Fruit fly (Drosophila melanogaster): ENCODE data around the gene CG11109.

The CG11109 gene

dm6 chr3L:22868070-22868469 is 3.9 kb upstream of the CG11109 start, which contains the start of gene EMC4 (continued):
- no peak for TF ChIP-seq CG10669 (GFP tag; optimal IDR thresholded peaks at IDR 0.05)
- no peak for TF ChIP-seq Sox15 (GFP tag; optimal IDR thresholded peaks at IDR 0.05)
- no peak for TF ChIP-seq dsx (GFP tag; optimal IDR thresholded peaks at IDR 0.05; ENCODE audit: poor library complexity, severe bottlenecking)
- TF ChIP-seq Blimp-1 (GFP tag; optimal IDR thresholded peaks at IDR 0.05), result no peak
- peak; percentile 11 for TF ChIP-seq CG10631 (GFP tag; optimal IDR thresholded peaks at IDR 0.05)
- TF ChIP-seq achi (GFP tag; optimal IDR thresholded peaks at IDR 0.05), result peak; percentile 90
- no peak for TF ChIP-seq net (GFP tag; optimal IDR thresholded peaks at IDR 0.05)
- TF ChIP-seq CG6854 (GFP tag; optimal IDR thresholded peaks at IDR 0.05), result no peak
- no peak for TF ChIP-seq Lpt (GFP tag; optimal IDR thresholded peaks at IDR 0.05)
- peak; percentile 84 for TF ChIP-seq Eip78C (GFP tag)
- no peak for TF ChIP-seq CG15336 (GFP tag; IDR thresholded peaks at IDR 0.05)
- TF ChIP-seq CG34406 (GFP tag; optimal IDR thresholded peaks at IDR 0.05), result no peak
- TF ChIP-seq CG6276 (GFP tag; optimal IDR thresholded peaks at IDR 0.05), result no peak

- TF ChIP-seq CG6276 (GFP tag; optimal IDR thresholded peaks at IDR 0.05) (no peak), vri (GFP tag; optimal IDR thresholded peaks at IDR 0.05) (peak; percentile 71)
These were observed 1.6 kb upstream of the CG11109 start for dm6 chr3L:22870378-22870777.

- TF ChIP-seq Sox102F (GFP tag; optimal IDR thresholded peaks at IDR 0.05), result no peak
- no peak for TF ChIP-seq Eip93F (GFP tag; optimal IDR thresholded peaks at IDR 0.05)
- no peak for TF ChIP-seq CG16779 (tag; optimal IDR thresholded peaks at IDR 0.05)
- TF ChIP-seq CG15336 (GFP tag; IDR thresholded peaks at IDR 0.05), result no peak
- no peak for TF ChIP-seq OdsH (GFP tag; optimal IDR thresholded peaks at IDR 0.05)
- peak; percentile 27 for TF ChIP-seq CG1621 (tag; optimal IDR thresholded peaks at IDR 0.05)
- TF ChIP-seq fd59A (GFP tag; optimal IDR thresholded peaks at IDR 0.05), result no peak
- TF ChIP-seq CG3032 (tag; optimal IDR thresholded peaks at IDR 0.05), result peak; percentile 2
- no peak for TF ChIP-seq Hr38 (GFP tag; optimal IDR thresholded peaks at IDR 0.05)
- 0 out of 3 replicates have a peak, but pooled peaks have one; percentile 34 for TF ChIP-seq CG8119 (GFP tag; IDR thresholded peaks at IDR 0.05)
- no peak for TF ChIP-seq CG11902 (GFP tag; optimal IDR thresholded peaks at IDR 0.05)
- TF ChIP-seq Met (GFP tag; optimal IDR thresholded peaks at IDR 0.05), result no peak
- no peak for TF ChIP-seq cyc (GFP tag; optimal IDR thresholded peaks at IDR 0.05)
- no peak for TF ChIP-seq Lpt (GFP tag; optimal IDR thresholded peaks at IDR 0.05)
- TF ChIP-seq acj6 (GFP tag; optimal IDR thresholded peaks at IDR 0.05), result no peak
- no peak for TF ChIP-seq lz (GFP tag; optimal IDR thresholded peaks at IDR 0.05)
- no peak for TF ChIP-seq pdm3 (GFP tag; optimal IDR thresholded peaks at IDR 0.05)
- no peak for TF ChIP-seq net (GFP tag; optimal IDR thresholded peaks at IDR 0.05)
- no peak for TF ChIP-seq fd85E (GFP tag; optimal IDR thresholded peaks at IDR 0.05)
- no peak for TF ChIP-seq CG8319 (GFP tag; optimal IDR thresholded peaks at IDR 0.05)
- no peak for TF ChIP-seq CG3919 (GFP tag; optimal IDR thresholded peaks at IDR 0.05)
- no peak for TF ChIP-seq CG9139 (GFP tag; optimal IDR thresholded peaks at IDR 0.05)
- no peak for TF ChIP-seq Hr4 (GFP tag; optimal IDR thresholded peaks at IDR 0.05)
- TF ChIP-seq CG11294 (GFP tag; IDR thresholded peaks at IDR 0.05), result no peak
- no peak for TF ChIP-seq dac (GFP tag; optimal IDR thresholded peaks at IDR 0.05)
- TF ChIP-seq Blimp-1 (GFP tag; optimal IDR thresholded peaks at IDR 0.05), result no peak
- TF ChIP-seq Smox (GFP tag; optimal IDR thresholded peaks at IDR 0.05), result no peak
- no peak for TF ChIP-seq vri (GFP tag; optimal IDR thresholded peaks at IDR 0.05)
- no peak for TF ChIP-seq Sox15 (GFP tag; optimal IDR thresholded peaks at IDR 0.05)
- TF ChIP-seq svp (GFP tag), result peak; percentile 97
- TF ChIP-seq Ets96B (tag; optimal IDR thresholded peaks at IDR 0.05), result no peak
- no peak for TF ChIP-seq CG32006 (GFP tag; optimal IDR thresholded peaks at IDR 0.05)
- TF ChIP-seq fkh (GFP tag; optimal IDR thresholded peaks at IDR 0.05), result no peak
- TF ChIP-seq CG6792 (GFP tag; optimal IDR thresholded peaks at IDR 0.05), result no peak
- TF ChIP-seq Ets21C (GFP tag; optimal IDR thresholded peaks at IDR 0.05), result peak; percentile 12
- TF ChIP-seq eg (GFP tag; IDR thresholded peaks at IDR 0.05), result no peak
- TF ChIP-seq Sox14 (GFP tag; optimal IDR thresholded peaks at IDR 0.05), result peak; percentile 7
- no peak for TF ChIP-seq CG7368 (GFP tag; optimal IDR thresholded peaks at IDR 0.05)
- TF ChIP-seq ss (GFP tag; optimal IDR thresholded peaks at IDR 0.05), result peak; percentile 20 to 22
- peak; percentile 42 for TF ChIP-seq Eip78C (GFP tag)
These were observed 763 bp upstream of the CG11109 start for dm6 chr3L:22871030-22871844.
